Fruit fly (Drosophila melanogaster): ENCODE measurements around the gene Polr3G.

DNA sequence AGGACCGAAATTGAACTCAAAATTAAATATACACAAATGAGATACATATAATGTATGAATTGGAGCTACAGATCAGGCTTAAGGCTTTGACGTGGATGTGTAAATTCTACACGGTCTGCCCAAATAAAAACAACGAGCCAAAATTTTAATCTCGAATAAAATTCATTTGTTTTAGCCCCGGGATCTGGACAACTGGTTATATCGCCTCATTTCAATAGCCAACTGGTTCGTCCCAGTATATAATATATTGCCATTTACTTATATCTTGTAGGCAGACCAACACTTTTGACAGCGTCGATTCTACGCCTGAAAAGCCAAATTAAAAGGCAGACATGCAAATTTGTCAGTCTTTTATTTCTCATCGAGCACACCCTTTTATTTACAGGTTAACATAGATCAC is 33.8 kb downstream of the Polr3G start:
- TF ChIP-seq kay (GFP tag; ENCODE audit: borderline replicate concordance) (no peak), CG12768 (GFP tag; optimal IDR thresholded peaks at IDR 0.05) (no peak), Mnt (GFP tag; optimal IDR thresholded peaks at IDR 0.05) (no peak), Clk (GFP tag; optimal IDR thresholded peaks at IDR 0.05) (no peak), CG33017 (tag; optimal IDR thresholded peaks at IDR 0.05) (no peak), Crg-1 (GFP tag; optimal IDR thresholded peaks at IDR 0.05) (no peak), CG7101 (tag; optimal IDR thresholded peaks at IDR 0.05) (no peak), tj (GFP tag; optimal IDR thresholded peaks at IDR 0.05) (no peak), bab1 (GFP tag; optimal IDR thresholded peaks at IDR 0.05) (no peak), CG14711 (tag; optimal IDR thresholded peaks at IDR 0.05) (no peak), toe (GFP tag; optimal IDR thresholded peaks at IDR 0.05) (no peak), Hr96 (GFP tag; optimal IDR thresholded peaks at IDR 0.05) (no peak), CG5204 (GFP tag; optimal IDR thresholded peaks at IDR 0.05) (no peak)

All from whole organism, adult.